Fruit fly (Drosophila melanogaster): ENCODE measurements around the gene Tm2.
A peak's percentile ranks its signal among the peaks of the same experiment; 100 is the strongest.

Gene Tm2

DNA sequence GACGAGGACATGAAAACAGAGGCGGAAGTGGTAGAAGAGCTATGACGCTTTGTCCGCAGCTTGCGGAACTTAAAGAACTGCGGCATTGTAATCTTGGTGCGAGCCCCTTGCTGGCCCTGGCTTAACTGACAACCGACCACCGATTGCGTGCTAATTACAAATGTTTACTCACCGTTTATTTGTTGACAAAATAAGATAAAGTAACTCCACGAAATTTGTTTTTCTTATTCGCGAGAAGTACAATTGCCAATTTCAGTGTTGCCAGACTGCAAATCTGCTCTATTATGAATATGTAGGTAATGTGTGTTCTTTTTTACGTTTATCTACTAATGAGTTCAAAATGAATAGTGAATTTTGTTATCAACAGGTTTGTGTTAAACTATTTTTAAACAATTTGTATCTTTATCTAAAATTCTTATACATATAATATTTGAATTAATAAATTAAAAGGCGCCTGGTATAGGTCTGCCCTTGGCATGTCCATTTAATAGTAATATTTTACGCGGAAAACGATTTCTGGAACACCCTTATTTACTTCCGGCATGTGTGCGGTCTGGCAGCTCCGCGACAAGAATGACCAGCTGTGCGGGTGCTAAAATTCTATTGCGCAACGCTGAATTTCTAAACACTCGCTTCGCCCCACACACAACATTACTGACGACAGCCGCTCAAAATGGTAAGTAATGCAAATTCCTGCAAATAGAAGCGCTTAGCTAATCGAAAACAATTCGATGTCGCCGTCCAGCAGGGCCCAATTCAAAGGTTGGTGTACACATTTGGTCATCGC is 46.8 kb downstream of the Tm2 start, which contains the start of the genes Atg4b and Hibch (continued):
- TF ChIP-seq CG9932 (GFP tag; IDR thresholded peaks at IDR 0.05) (peak; percentile 94), Bdp1 (GFP tag; optimal IDR thresholded peaks at IDR 0.05) (peak; percentile 26), fd3F (GFP tag; optimal IDR thresholded peaks at IDR 0.05) (peak; percentile 79), CG5180 (GFP tag; optimal IDR thresholded peaks at IDR 0.05) (no peak), amos (GFP tag; IDR thresholded peaks at IDR 0.05; ENCODE audit: partially characterized antibody) (peak; percentile 41; the same call in 1 of the 2 replicates)

DNA sequence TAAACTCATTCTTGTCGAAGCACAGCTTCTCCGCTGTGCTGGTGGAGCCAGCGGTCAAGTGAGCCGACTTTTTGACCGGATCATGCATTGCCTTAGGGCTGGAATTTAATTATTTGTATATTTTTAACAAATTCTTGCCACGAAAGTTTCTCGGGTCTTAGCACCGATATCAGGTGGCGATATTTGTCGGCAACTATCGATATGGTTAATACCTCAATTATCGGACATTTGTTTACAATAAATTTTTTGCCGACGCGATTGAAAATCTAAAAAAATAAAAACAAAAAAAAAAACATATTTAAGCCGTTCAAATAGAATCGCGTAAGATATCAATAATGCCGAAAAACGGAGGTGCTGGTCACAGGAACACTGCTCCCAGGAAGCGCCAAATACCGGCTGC is 51.5 kb downstream of the Tm2 start, which contains the start of the genes Cog2 and Trax:
Gene Cog2, minus strand, starts transcription at position 168 of the 400 bp plus-strand sequence.
Gene Trax, plus strand, starts transcription at position 203 of the 400 bp plus-strand sequence.
- TF ChIP-seq CG2129 (GFP tag; IDR thresholded peaks at IDR 0.05; ENCODE audit: partially characterized antibody), result peak; percentile 83
- TF ChIP-seq CG1233 (GFP tag; optimal IDR thresholded peaks at IDR 0.05), result no peak
- TF ChIP-seq knrl (GFP tag; IDR thresholded peaks at IDR 0.05; ENCODE audit: partially characterized antibody), result peak; percentile 77
- no peak for TF ChIP-seq bowl (GFP tag; IDR thresholded peaks at IDR 0.05)
- peak; percentile 77 for TF ChIP-seq CG16813 (GFP tag; IDR thresholded peaks at IDR 0.05; ENCODE audit: partially characterized antibody)
- no peak for TF ChIP-seq CG15073 (GFP tag; optimal IDR thresholded peaks at IDR 0.05)
- peak; percentile 37 for TF ChIP-seq ftz-f1 (GFP tag; optimal IDR thresholded peaks at IDR 0.05)
- TF ChIP-seq Doc3 (GFP tag; IDR thresholded peaks at IDR 0.05; ENCODE audit: partially characterized antibody), result peak; percentile 94
- TF ChIP-seq so (GFP tag; IDR thresholded peaks at IDR 0.05), result no peak
- TF ChIP-seq CG11247 (GFP tag; IDR thresholded peaks at IDR 0.05), result no peak
- TF ChIP-seq sna (GFP tag; IDR thresholded peaks at IDR 0.05; ENCODE audit: partially characterized antibody), result peak; percentile 92
- TF ChIP-seq CG6813 (GFP tag; optimal IDR thresholded peaks at IDR 0.05), result no peak
- peak; percentile 46 for TF ChIP-seq CG2116 (GFP tag; optimal IDR thresholded peaks at IDR 0.05)
- TF ChIP-seq chinmo (GFP tag; IDR thresholded peaks at IDR 0.05; ENCODE audit: partially characterized antibody), result peak; percentile 81; the same call in 3 of the 4 replicates
- TF ChIP-seq CG11560 (tag; IDR thresholded peaks at IDR 0.05), result no peak
- TF ChIP-seq CG6791 (GFP tag; IDR thresholded peaks at IDR 0.05; ENCODE audit: partially characterized antibody), result peak; percentile 89
- TF ChIP-seq Dll (GFP tag; IDR thresholded peaks at IDR 0.05; ENCODE audit: partially characterized antibody), result peak; percentile 94
- peak; percentile 7 for TF ChIP-seq CG1603 (tag; optimal IDR thresholded peaks at IDR 0.05)
- peak; percentile 82 for TF ChIP-seq MBD-R2 (GFP tag; IDR thresholded peaks at IDR 0.05)
- peak; percentile 54 for TF ChIP-seq MESR4 (GFP tag; optimal IDR thresholded peaks at IDR 0.05)
- no peak for TF ChIP-seq zen (tag; optimal IDR thresholded peaks at IDR 0.05)
- no peak for TF ChIP-seq CG10979 (tag; optimal IDR thresholded peaks at IDR 0.05)
- TF ChIP-seq inv (GFP tag; IDR thresholded peaks at IDR 0.05; ENCODE audit: partially characterized antibody), result peak; percentile 69
- TF ChIP-seq CG7963 (GFP tag; IDR thresholded peaks at IDR 0.05; ENCODE audit: partially characterized antibody), result peak; percentile 75
- peak; percentile 71; the same call in 2 of the 3 replicates for TF ChIP-seq mld (GFP tag; IDR thresholded peaks at IDR 0.05; ENCODE audit: partially characterized antibody)
- peak; percentile 18 for TF ChIP-seq Dp (GFP tag; optimal IDR thresholded peaks at IDR 0.05)
- no peak for TF ChIP-seq CG1832 (GFP tag; optimal IDR thresholded peaks at IDR 0.05)
- no peak for TF ChIP-seq CG14050 (GFP tag; IDR thresholded peaks at IDR 0.05)
- TF ChIP-seq pzg (GFP tag; optimal IDR thresholded peaks at IDR 0.05), result peak; percentile 36
- no peak for TF ChIP-seq HLH3B (GFP tag; IDR thresholded peaks at IDR 0.05)
- peak; percentile 78 for TF ChIP-seq tna (GFP tag; IDR thresholded peaks at IDR 0.05; ENCODE audit: partially characterized antibody)
- TF ChIP-seq rib (GFP tag; IDR thresholded peaks at IDR 0.05), result no peak
- TF ChIP-seq CG32767 (GFP tag; IDR thresholded peaks at IDR 0.05), result no peak
- no peak for TF ChIP-seq Drgx (GFP tag; IDR thresholded peaks at IDR 0.05)
- peak; percentile 95 for TF ChIP-seq CG13287 (GFP tag; IDR thresholded peaks at IDR 0.05; ENCODE audit: partially characterized antibody)
- TF ChIP-seq CG10366 (GFP tag; IDR thresholded peaks at IDR 0.05), result no peak
- TF ChIP-seq vnd (GFP tag; IDR thresholded peaks at IDR 0.05; ENCODE audit: partially characterized antibody), result peak; percentile 82
- TF ChIP-seq luna (GFP tag; optimal IDR thresholded peaks at IDR 0.05), result no peak
- TF ChIP-seq peb (GFP tag; IDR thresholded peaks at IDR 0.05), result no peak
- peak; percentile 73 for TF ChIP-seq Med (GFP tag)
- TF ChIP-seq CG10267 (tag; optimal IDR thresholded peaks at IDR 0.05), result peak; percentile 60
